Fruit fly (Drosophila melanogaster): ENCODE data around the gene gammaTub23C.

DNA sequence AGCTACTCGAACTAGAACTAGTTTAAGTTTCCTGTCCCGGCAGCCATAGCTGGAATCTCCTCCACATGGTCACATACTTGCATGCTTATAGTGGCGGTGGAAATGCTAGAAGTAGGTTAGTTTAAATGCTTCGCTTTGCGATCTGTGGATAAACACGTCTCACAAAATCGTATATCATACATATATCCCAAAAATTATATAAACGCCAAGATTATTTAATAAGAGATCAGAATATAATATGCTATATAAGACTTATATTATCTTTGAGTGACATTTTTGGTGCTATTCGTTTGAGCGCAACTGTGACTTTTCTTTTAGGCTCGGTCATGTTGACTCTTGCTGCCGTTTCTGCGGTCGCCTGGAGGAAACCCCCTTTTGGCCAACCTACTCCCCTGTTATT is 29.3 kb downstream of the gammaTub23C start:
- TF ChIP-seq CTCF (optimal IDR thresholded peaks at IDR 0.05) (no peak), CG8478 (optimal IDR thresholded peaks at IDR 0.05) (no peak)

All from S2 (cell line).